Worm (Caenorhabditis elegans): ENCODE measurements around the gene nekl-3.

nekl-3 gene

ce11 chrX:12430309-12430708, 39.0 kb upstream of the nekl-3 start, which contains the start of gene med-1:
med-1 (plus strand) TSS chrX:12430609.
- TF ChIP-seq sptf-1 (tag; optimal IDR thresholded peaks at IDR 0.05) (no peak), bed-3 (GFP tag; optimal IDR thresholded peaks at IDR 0.05) (no peak), ztf-11 (tag; optimal IDR thresholded peaks at IDR 0.05) (no peak), cnd-1 (tag; optimal IDR thresholded peaks at IDR 0.05) (no peak), unc-120 (tag; optimal IDR thresholded peaks at IDR 0.05; ENCODE audit: poor library complexity, severe bottlenecking) (no peak), hlh-1 (tag; optimal IDR thresholded peaks at IDR 0.05) (no peak), nhr-76 (tag; optimal IDR thresholded peaks at IDR 0.05) (no peak), drap-1 (GFP tag; optimal IDR thresholded peaks at IDR 0.05) (no peak), mep-1 (tag; optimal IDR thresholded peaks at IDR 0.05) (no peak), zip-8 (tag; optimal IDR thresholded peaks at IDR 0.05) (no peak), flh-1 (GFP tag; optimal IDR thresholded peaks at IDR 0.05) (no peak), lsy-2 (tag; optimal IDR thresholded peaks at IDR 0.05) (no peak), ces-1 (GFP tag; optimal IDR thresholded peaks at IDR 0.05) (no peak), tbx-8 (GFP tag; optimal IDR thresholded peaks at IDR 0.05) (no peak)

ce11 chrX:12425427-12425826, 34.1 kb upstream of the nekl-3 start, which contains the start of gene T24D3.2:
T24D3.2 (plus strand) TSS chrX:12425730.
- TF ChIP-seq unc-62 (GFP tag; optimal IDR thresholded peaks at IDR 0.05) (peak; percentile 1), lin-13 (tag; optimal IDR thresholded peaks at IDR 0.05) (no peak), snpc-4 (tag; optimal IDR thresholded peaks at IDR 0.05) (no peak), ceh-39 (tag; optimal IDR thresholded peaks at IDR 0.05) (no peak), ztf-11 (tag; optimal IDR thresholded peaks at IDR 0.05) (no peak), sptf-1 (tag; optimal IDR thresholded peaks at IDR 0.05) (no peak)

ce11 chrX:12422580-12422979, 31.3 kb upstream of the nekl-3 start:
- TF ChIP-seq cnd-1 (tag; optimal IDR thresholded peaks at IDR 0.05) (no peak), pha-4 (tag; optimal IDR thresholded peaks at IDR 0.05) (no peak), ces-1 (GFP tag; optimal IDR thresholded peaks at IDR 0.05) (no peak), ceh-39 (tag; optimal IDR thresholded peaks at IDR 0.05) (no peak), ceh-43 (GFP tag; optimal IDR thresholded peaks at IDR 0.05) (no peak), drap-1 (GFP tag; optimal IDR thresholded peaks at IDR 0.05) (no peak), sem-2 (GFP tag; optimal IDR thresholded peaks at IDR 0.05) (no peak), mls-2 (tag; optimal IDR thresholded peaks at IDR 0.05) (no peak), nhr-2 (tag; optimal IDR thresholded peaks at IDR 0.05) (no peak), ztf-11 (tag; optimal IDR thresholded peaks at IDR 0.05) (no peak), mep-1 (tag; optimal IDR thresholded peaks at IDR 0.05) (no peak), lin-32 (GFP tag; optimal IDR thresholded peaks at IDR 0.05) (no peak), mab-5 (tag; optimal IDR thresholded peaks at IDR 0.05) (no peak), sptf-1 (tag; optimal IDR thresholded peaks at IDR 0.05) (no peak), zip-8 (tag; optimal IDR thresholded peaks at IDR 0.05) (no peak), elt-3 (tag; optimal IDR thresholded peaks at IDR 0.05) (no peak), elt-1 (tag; optimal IDR thresholded peaks at IDR 0.05; ENCODE audit: borderline replicate concordance, insufficient read depth) (no peak), ham-2 (GFP tag; optimal IDR thresholded peaks at IDR 0.05) (no peak), unc-39 (tag; optimal IDR thresholded peaks at IDR 0.05) (no peak), lin-13 (tag; optimal IDR thresholded peaks at IDR 0.05) (no peak)

- TF ChIP-seq M03D4.4 (tag; optimal IDR thresholded peaks at IDR 0.05) (no peak), hlh-1 (tag; optimal IDR thresholded peaks at IDR 0.05) (peak; percentile 94)
Observed at ce11 chrX:12415832-12416231, 24.6 kb upstream of the nekl-3 start.

- no peak for TF ChIP-seq M03D4.4 (tag; optimal IDR thresholded peaks at IDR 0.05)
- no peak for TF ChIP-seq nhr-2 (tag; optimal IDR thresholded peaks at IDR 0.05)
- TF ChIP-seq ceh-39 (tag; optimal IDR thresholded peaks at IDR 0.05): no peak
- TF ChIP-seq ztf-11 (tag; optimal IDR thresholded peaks at IDR 0.05): no peak
- no peak for TF ChIP-seq lsy-2 (tag; optimal IDR thresholded peaks at IDR 0.05)
- no peak for TF ChIP-seq mls-2 (tag; optimal IDR thresholded peaks at IDR 0.05)
- no peak for TF ChIP-seq sptf-1 (tag; optimal IDR thresholded peaks at IDR 0.05)
- TF ChIP-seq nhr-237 (tag; optimal IDR thresholded peaks at IDR 0.05): no peak
- no peak for TF ChIP-seq hlh-1 (tag; optimal IDR thresholded peaks at IDR 0.05)
- TF ChIP-seq blmp-1 (tag; optimal IDR thresholded peaks at IDR 0.05): no peak
- no peak for TF ChIP-seq mep-1 (tag; optimal IDR thresholded peaks at IDR 0.05)
- TF ChIP-seq nhr-12 (tag; optimal IDR thresholded peaks at IDR 0.05): no peak
- no peak for TF ChIP-seq elt-3 (tag; optimal IDR thresholded peaks at IDR 0.05)
- no peak for TF ChIP-seq unc-120 (tag; optimal IDR thresholded peaks at IDR 0.05; ENCODE audit: poor library complexity, severe bottlenecking)
- no peak for TF ChIP-seq bed-3 (GFP tag; optimal IDR thresholded peaks at IDR 0.05)
- no peak for TF ChIP-seq snpc-4 (tag; optimal IDR thresholded peaks at IDR 0.05)
Observed at ce11 chrX:12413941-12414340, 22.7 kb upstream of the nekl-3 start, which contains the start of gene lin-2. lin-2 (minus strand) TSS chrX:12414041.

Data from whole organism, mixed stage, embryonic.